Fruit fly (Drosophila melanogaster) whole organism, embryonic: ENCODE results near the gene CG5399.

Source experiments
- CG10267 ChIP-seq: fragments of 200-800 bp; sonication (Bioruptor generic); optimal IDR thresholded peaks from 2 replicates; lab custom pipeline; 2018; ENCODE audit warnings: missing biosample characterization, mild to moderate bottlenecking, missing genetic modification characterization, moderate library complexity
- CG10321 ChIP-seq: fragments of 200-800 bp; sonication (Bioruptor generic); IDR thresholded peaks from 2 replicates; pipeline ENCODE4 v1.3.6; 2022; ENCODE audit warnings: missing biosample characterization, missing genetic modification characterization
- CG10366 ChIP-seq: fragments of 200-800 bp; sonication (Bioruptor generic); IDR thresholded peaks from 2 replicates; pipeline ENCODE4 v1.3.6; 2022; ENCODE audit warnings: missing biosample characterization, missing genetic modification characterization
- CG10565 ChIP-seq: fragments of 200-800 bp; sonication (Bioruptor generic); optimal IDR thresholded peaks from 3 replicates; lab custom pipeline; 2016; ENCODE audit warnings: missing biosample characterization, mild to moderate bottlenecking, missing genetic modification characterization
- CG10959 ChIP-seq: fragments of 200-800 bp; sonication (Bioruptor generic); IDR thresholded peaks from 2 replicates; pipeline ENCODE4 v1.3.6; 2022; ENCODE audit warnings: missing biosample characterization, missing genetic modification characterization
- CG11085 ChIP-seq: fragments of 200-800 bp; sonication (Bioruptor generic); IDR thresholded peaks from 2 replicates; pipeline ENCODE4 v1.3.6; 2022; ENCODE audit warnings: missing biosample characterization, missing genetic modification characterization
- CG1233 ChIP-seq: fragments of 200-800 bp; sonication (Bioruptor generic); optimal IDR thresholded peaks from 4 replicates; lab custom pipeline; 2018; ENCODE audit warnings: missing biosample characterization, mild to moderate bottlenecking, missing genetic modification characterization
- CG12659 ChIP-seq: fragments of 200-800 bp; sonication (Bioruptor generic); optimal IDR thresholded peaks from 3 replicates; lab custom pipeline; 2017; ENCODE audit warnings: mild to moderate bottlenecking, missing biosample characterization, missing genetic modification reagents, missing genetic modification characterization
- CG13123 ChIP-seq: fragments of 200-800 bp; sonication (Bioruptor generic); optimal IDR thresholded peaks from 2 replicates; lab custom pipeline; 2016; ENCODE audit warnings: missing biosample characterization, missing genetic modification characterization
- CG15073 ChIP-seq: fragments of 200-800 bp; sonication (Bioruptor generic); optimal IDR thresholded peaks from 2 replicates; lab custom pipeline; 2016; ENCODE audit warnings: missing biosample characterization, missing genetic modification characterization
- CG1602 ChIP-seq: fragments of 200-800 bp; sonication (Bioruptor generic); optimal IDR thresholded peaks from 3 replicates; lab custom pipeline; 2016; ENCODE audit warnings: missing biosample characterization, missing genetic modification characterization
- CG16863 ChIP-seq: fragments of 200-800 bp; sonication (Bioruptor generic); optimal IDR thresholded peaks from 3 replicates; lab custom pipeline; 2016; ENCODE audit warnings: missing biosample characterization, missing genetic modification characterization
- CG17912 ChIP-seq: fragments of 200-800 bp; sonication (Bioruptor generic); optimal IDR thresholded peaks from 2 replicates; lab custom pipeline; 2018; ENCODE audit warnings: missing biosample characterization, mild to moderate bottlenecking, missing genetic modification characterization
- CG31365 ChIP-seq: fragments of 200-800 bp; sonication (Bioruptor generic); optimal IDR thresholded peaks from 2 replicates; lab custom pipeline; 2018; ENCODE audit warnings: missing biosample characterization, mild to moderate bottlenecking, missing genetic modification characterization
- CG3163 ChIP-seq: fragments of 200-800 bp; sonication (Bioruptor generic); optimal IDR thresholded peaks from 3 replicates; lab custom pipeline; 2016; ENCODE audit warnings: missing biosample characterization, missing genetic modification characterization
- CG4707 ChIP-seq: fragments of 200-800 bp; sonication (Bioruptor generic); optimal IDR thresholded peaks from 2 replicates; lab custom pipeline; 2018; ENCODE audit warnings: missing biosample characterization, mild to moderate bottlenecking, missing genetic modification characterization, moderate library complexity
- CG7963 ChIP-seq: fragments of 200-800 bp; sonication (Bioruptor generic); IDR thresholded peaks from 3 replicates; pipeline ENCODE4 v1.3.6; 2022; ENCODE audit warnings: missing biosample characterization, missing genetic modification characterization; ENCODE audit not compliant: partially characterized antibody
- CG8359 ChIP-seq: fragments of 200-800 bp; sonication (Bioruptor generic); optimal IDR thresholded peaks from 2 replicates; lab custom pipeline; 2017; ENCODE audit warnings: missing biosample characterization, mild to moderate bottlenecking, missing genetic modification characterization, borderline replicate concordance
- CG9876 ChIP-seq: fragments of 200-800 bp; sonication (Bioruptor generic); optimal IDR thresholded peaks from 2 replicates; lab custom pipeline; 2016; ENCODE audit warnings: missing biosample characterization, missing genetic modification characterization
- CTCF ChIP-seq: fragments of 200-800 bp; sonication (Bioruptor generic); optimal IDR thresholded peaks from 2 replicates; lab custom pipeline; 2017; ENCODE audit warnings: missing biosample characterization, mild to moderate bottlenecking, missing genetic modification characterization, moderate library complexity
- D ChIP-seq, 2 experiments: fragments of 200-800 bp in 1 of 2; fragments of >200 bp in 1 of 2; sonication (Bioruptor generic) in 1 of 2; optimal IDR thresholded peaks; 2 replicates in 1 of 2; 3 replicates in 1 of 2; lab custom pipeline; 2017; ENCODE audit warnings: mild to moderate bottlenecking in 1 of 2, missing biosample characterization in 1 of 2, missing genetic modification characterization in 1 of 2, missing genetic modification reagents in 1 of 2
- Dek ChIP-seq: fragments of 200-800 bp; sonication (Bioruptor generic); optimal IDR thresholded peaks from 3 replicates; lab custom pipeline; 2019; ENCODE audit warnings: missing biosample characterization, mild to moderate bottlenecking, missing genetic modification characterization, moderate library complexity
- Dref ChIP-seq: fragments of 200-800 bp; sonication (Bioruptor generic); IDR thresholded peaks from 2 replicates; pipeline ENCODE4 v1.3.6; 2022; ENCODE audit warnings: missing biosample characterization, missing genetic modification characterization
- ERR ChIP-seq: fragments of 200-800 bp; sonication (Bioruptor generic); optimal IDR thresholded peaks from 2 replicates; lab custom pipeline; 2016; ENCODE audit warnings: missing biosample characterization, missing genetic modification characterization
- Eip74EF ChIP-seq, 2 experiments: fragments of 200-800 bp in 1 of 2; fragments of >200 bp in 1 of 2; sonication (Bioruptor generic) in 1 of 2; optimal IDR thresholded peaks; 2 replicates each; lab custom pipeline; 2017 to 2019; ENCODE audit warnings: missing biosample characterization in 2 of 2, missing genetic modification characterization in 2 of 2, mild to moderate bottlenecking in 1 of 2, moderate library complexity in 1 of 2
- Ets65A ChIP-seq: fragments of 200-800 bp; sonication (Bioruptor generic); peaks from one replicate; lab custom pipeline; 2016; ENCODE audit warnings: missing biosample characterization, missing genetic modification characterization
- HLH3B ChIP-seq: fragments of 200-800 bp; sonication (Bioruptor generic); IDR thresholded peaks from 2 replicates; pipeline ENCODE4 v1.3.6; 2022; ENCODE audit warnings: missing biosample characterization, missing genetic modification characterization
- Hr78 ChIP-seq, 2 experiments: fragments of 200-800 bp in 1 of 2; fragments of >200 bp in 1 of 2; sonication (Bioruptor generic) in 1 of 2; optimal IDR thresholded peaks; 2 replicates each; lab custom pipeline; 2017 to 2019; ENCODE audit warnings: missing biosample characterization in 2 of 2, missing genetic modification characterization in 2 of 2, mild to moderate bottlenecking in 1 of 2, moderate library complexity in 1 of 2
- Jarid2 ChIP-seq: fragments of 200-800 bp; sonication (Bioruptor generic); optimal IDR thresholded peaks from 3 replicates; lab custom pipeline; 2017; ENCODE audit warnings: mild to moderate bottlenecking, missing biosample characterization, missing genetic modification reagents, missing genetic modification characterization
- Rfx ChIP-seq: fragments of 200-800 bp; sonication (Bioruptor generic); IDR thresholded peaks from 2 replicates; pipeline ENCODE4 v1.3.6; 2022; ENCODE audit warnings: missing biosample characterization, missing genetic modification characterization
- TFAM ChIP-seq: fragments of 200-800 bp; sonication (Bioruptor generic); optimal IDR thresholded peaks from 2 replicates; lab custom pipeline; 2017; ENCODE audit warnings: missing biosample characterization, missing genetic modification characterization, inconsistent platforms
- Usf ChIP-seq: fragments of 200-800 bp; sonication (Bioruptor generic); optimal IDR thresholded peaks from 2 replicates; lab custom pipeline; 2017; ENCODE audit warnings: missing genotype, missing biosample characterization, missing genetic modification characterization
- ash1 ChIP-seq: fragments of 200-800 bp; sonication (Bioruptor generic); optimal IDR thresholded peaks from 2 replicates; lab custom pipeline; 2018; ENCODE audit warnings: missing biosample characterization, mild to moderate bottlenecking, missing genetic modification characterization
- cato ChIP-seq: fragments of 200-800 bp; sonication (Bioruptor generic); optimal IDR thresholded peaks from 2 replicates; lab custom pipeline; 2016; ENCODE audit warnings: missing biosample characterization, missing genetic modification characterization, borderline replicate concordance
- chinmo ChIP-seq: fragments of 200-800 bp; sonication (Bioruptor generic); IDR thresholded peaks from 4 replicates; pipeline ENCODE4 v1.3.6; 2022; ENCODE audit warnings: missing biosample characterization, missing genetic modification characterization; ENCODE audit not compliant: partially characterized antibody
- croc ChIP-seq: fragments of 200-800 bp; sonication (Bioruptor generic); conservative IDR thresholded peaks from 3 replicates; pipeline ENCODE4 v1.3.6; 2022; ENCODE audit warnings: missing biosample characterization, missing genetic modification characterization
- ems ChIP-seq: fragments of 200-800 bp; sonication (Bioruptor generic); optimal IDR thresholded peaks from 3 replicates; lab custom pipeline; 2016; ENCODE audit warnings: missing biosample characterization, missing genetic modification characterization
- esg ChIP-seq: fragments of 200-800 bp; sonication (Bioruptor generic); conservative IDR thresholded peaks from 2 replicates; pipeline ENCODE4 v1.3.6; 2022; ENCODE audit warnings: missing biosample characterization, missing genetic modification characterization
- exex ChIP-seq: fragments of 200-800 bp; sonication (Bioruptor generic); optimal IDR thresholded peaks from 4 replicates; lab custom pipeline; 2018; ENCODE audit warnings: missing biosample characterization, mild to moderate bottlenecking, missing genetic modification characterization, moderate library complexity
- fru ChIP-seq: fragments of >200 bp; optimal IDR thresholded peaks from 2 replicates; lab custom pipeline; 2017
- lov ChIP-seq, 2 experiments: fragments of 200-800 bp in 1 of 2; fragments of >200 bp in 1 of 2; sonication (Bioruptor generic) in 1 of 2; IDR thresholded peaks in 1 of 2; optimal IDR thresholded peaks in 1 of 2; 2 replicates in 1 of 2; 3 replicates in 1 of 2; pipeline versions ENCODE4 v1.3.6 to Lab custom; 2017 to 2022; ENCODE audit warnings: missing biosample characterization in 1 of 2, missing genetic modification characterization in 1 of 2
- mirr ChIP-seq: fragments of 200-800 bp; sonication (Bioruptor generic); optimal IDR thresholded peaks from 3 replicates; lab custom pipeline; 2018; ENCODE audit warnings: missing biosample characterization, mild to moderate bottlenecking, missing genetic modification characterization
- nerfin-1 ChIP-seq: fragments of 200-800 bp; sonication (Bioruptor generic); optimal IDR thresholded peaks from 3 replicates; lab custom pipeline; 2019; ENCODE audit warnings: missing biosample characterization, mild to moderate bottlenecking, missing genetic modification characterization, moderate library complexity
- pzg ChIP-seq: fragments of 200-800 bp; sonication (Bioruptor generic); optimal IDR thresholded peaks from 3 replicates; lab custom pipeline; 2018; ENCODE audit warnings: missing biosample characterization, mild to moderate bottlenecking, missing genetic modification characterization, moderate library complexity
- ranshi ChIP-seq: fragments of 200-800 bp; sonication (Bioruptor generic); IDR thresholded peaks from 2 replicates; pipeline ENCODE4 v1.3.6; 2022; ENCODE audit warnings: missing biosample characterization, missing genetic modification characterization
- slbo ChIP-seq: fragments of 200-800 bp; sonication (Bioruptor generic); IDR thresholded peaks from 2 replicates; pipeline ENCODE4 v1.3.6; 2022; ENCODE audit warnings: missing biosample characterization, missing genetic modification characterization
- tin ChIP-seq: fragments of 200-800 bp; sonication (Bioruptor generic); optimal IDR thresholded peaks from 3 replicates; lab custom pipeline; 2016; ENCODE audit warnings: missing biosample characterization, missing genetic modification characterization
- z ChIP-seq: fragments of 200-800 bp; sonication (Bioruptor generic); IDR thresholded peaks from 3 replicates; pipeline ENCODE4 v1.3.6; 2022; ENCODE audit warnings: missing biosample characterization, missing genetic modification characterization

The CG5399 gene

DNA sequence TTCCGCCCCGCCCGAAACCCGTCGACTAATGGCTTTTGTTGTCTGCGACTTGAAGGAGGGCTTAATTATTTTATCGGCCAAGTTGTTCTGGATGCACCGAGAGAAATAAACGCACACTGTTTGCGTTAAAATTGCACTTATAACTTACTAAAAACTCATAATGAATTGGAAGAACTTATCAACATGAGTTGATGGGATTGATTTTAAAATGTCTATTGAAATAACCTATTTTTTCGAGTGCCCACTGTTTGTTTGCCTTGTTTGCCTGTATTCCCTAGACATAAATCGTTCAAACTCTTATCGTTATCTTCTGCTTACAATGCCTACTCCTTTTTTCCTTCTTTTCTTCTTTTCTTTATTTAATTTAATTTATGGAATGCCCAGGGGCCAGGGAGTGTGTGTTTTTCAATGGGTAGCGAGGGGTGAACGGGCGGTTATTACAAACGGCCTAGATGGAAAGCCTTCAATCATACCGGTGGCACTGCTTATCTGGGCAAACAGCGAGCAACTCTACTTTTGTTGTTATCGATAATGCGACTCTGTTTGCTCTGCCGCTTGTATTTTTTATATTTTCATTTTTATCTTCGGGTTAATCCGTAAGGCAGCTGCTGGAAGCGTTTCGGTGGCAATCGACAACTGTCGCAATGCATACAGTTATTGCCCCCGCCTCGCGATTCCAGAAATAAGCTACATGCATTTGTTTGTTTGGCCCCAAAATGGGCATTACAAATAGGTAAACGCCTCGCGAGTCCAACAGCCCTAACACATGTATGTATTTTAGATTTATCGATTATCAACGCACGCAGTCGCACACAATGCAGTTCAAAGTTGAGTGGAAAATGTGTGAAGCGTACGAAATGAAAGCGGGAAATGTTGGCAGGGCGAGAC is 18.6 kb upstream of the CG5399 start (continued):
- TF ChIP-seq CG1602 (peak; percentile 66), CG8359 (GFP tag; lab: Kevin White, UChicago) (no peak), CG1233 (GFP tag; lab: Kevin White, UChicago) (no peak), CG9876 (GFP tag; lab: Kevin White, UChicago) (no peak), CG10366 (GFP tag; lab: Robert Waterston, UW) (peak; percentile 47), CG15073 (GFP tag; lab: Kevin White, UChicago) (no peak), CTCF (GFP tag; lab: Kevin White, UChicago) (no peak), CG10959 (GFP tag; lab: Robert Waterston, UW) (no peak; the same call in 1 of the 2 replicates), fru (lab: Kevin White, UChicago) (no peak), cato (GFP tag; lab: Kevin White, UChicago) (peak; percentile 39), chinmo (no peak), CG10565 (no peak), TFAM (GFP tag; lab: Kevin White, UChicago) (no peak), CG3163 (peak; percentile 42), HLH3B (GFP tag; lab: Robert Waterston, UW) (peak; percentile 55), CG13123 (no peak), Rfx (GFP tag; lab: Robert Waterston, UW) (no peak), CG11085 (GFP tag; lab: Robert Waterston, UW) (no peak), tin (peak; percentile 7), CG16863 (GFP tag; lab: Kevin White, UChicago) (peak; percentile 42), Dref (GFP tag; lab: Robert Waterston, UW) (no peak), lov (optimal IDR thresholded peaks at IDR 0.05; lab: Kevin White, UChicago) (no peak), lov (GFP tag; IDR thresholded peaks at IDR 0.05; lab: Robert Waterston, UW) (0 out of 3 replicates have a peak, but pooled peaks have one; percentile 29), CG7963 (no peak), CG12659 (GFP tag; lab: Kevin White, UChicago) (peak; percentile 28), slbo (GFP tag; lab: Robert Waterston, UW) (no peak), mirr (GFP tag; lab: Kevin White, UChicago) (no peak), Dek (tag; lab: Kevin White, UChicago) (peak; percentile 4), Eip74EF (GFP tag; optimal IDR thresholded peaks at IDR 0.05; lab: Kevin White, UChicago) (peak in 1 of 2 experiments; percentile 33), Hr78 (GFP tag; optimal IDR thresholded peaks at IDR 0.05; lab: Kevin White, UChicago) (peak in 1 of 2 experiments; percentile 89), Ets65A (GFP tag; lab: Kevin White, UChicago) (no peak), CG10321 (no peak), pzg (GFP tag; lab: Kevin White, UChicago) (no peak), nerfin-1 (peak; percentile 49), ash1 (GFP tag; lab: Kevin White, UChicago) (no peak), exex (tag; lab: Kevin White, UChicago) (no peak), ems (GFP tag; lab: Kevin White, UChicago) (no peak), CG31365 (no peak), CG10267 (tag; lab: Kevin White, UChicago) (peak; percentile 25), croc (GFP tag; lab: Robert Waterston, UW) (peak; percentile 18; the same call in 1 of the 3 replicates), z (peak; percentile 45; the same call in 1 of the 3 replicates), D (optimal IDR thresholded peaks at IDR 0.05; lab: Kevin White, UChicago) (no peak), D (GFP tag; optimal IDR thresholded peaks at IDR 0.05; lab: Kevin White, UChicago) (peak; percentile 0), Jarid2 (GFP tag; lab: Kevin White, UChicago) (no peak), CG17912 (peak; percentile 1), ranshi (GFP tag; lab: Robert Waterston, UW) (peak; percentile 60; the same call in 1 of the 2 replicates), ERR (GFP tag; lab: Kevin White, UChicago) (no peak), CG4707 (peak; percentile 33), esg (GFP tag; lab: Robert Waterston, UW) (0 out of 2 replicates have a peak, but pooled peaks have one; percentile 13), Usf (GFP tag; lab: Kevin White, UChicago) (no peak)
